Fruit fly (Drosophila melanogaster) whole organism: ENCODE data around the gene Mtp.
A peak's percentile ranks its signal among the peaks of the same experiment; 100 is the strongest.

Source experiments
- CG8478 ChIP-seq: fragments of >200 bp; optimal IDR thresholded peaks from 2 replicates; lab custom pipeline; 2018; ENCODE audit warnings: inconsistent platforms
- Dll ChIP-seq: fragments of >200 bp; optimal IDR thresholded peaks from 2 replicates; lab custom pipeline; 2017
- EcR ChIP-seq, 2 experiments: fragments of >200 bp; optimal IDR thresholded peaks; 2 replicates each; lab custom pipeline; 2017; ENCODE audit warnings: missing biosample characterization in 2 of 2, missing genetic modification characterization in 2 of 2, missing genetic modification reagents in 2 of 2
- pan ChIP-seq: fragments of >200 bp; optimal IDR thresholded peaks from 2 replicates; lab custom pipeline; 2017
- psq ChIP-seq: fragments of >200 bp; optimal IDR thresholded peaks from 2 replicates; lab custom pipeline; 2017
- usp ChIP-seq: fragments of >200 bp; optimal IDR thresholded peaks from 2 replicates; lab custom pipeline; 2017; ENCODE audit warnings: missing biosample characterization, missing genetic modification characterization, mixed read lengths

Gene Mtp

DNA sequence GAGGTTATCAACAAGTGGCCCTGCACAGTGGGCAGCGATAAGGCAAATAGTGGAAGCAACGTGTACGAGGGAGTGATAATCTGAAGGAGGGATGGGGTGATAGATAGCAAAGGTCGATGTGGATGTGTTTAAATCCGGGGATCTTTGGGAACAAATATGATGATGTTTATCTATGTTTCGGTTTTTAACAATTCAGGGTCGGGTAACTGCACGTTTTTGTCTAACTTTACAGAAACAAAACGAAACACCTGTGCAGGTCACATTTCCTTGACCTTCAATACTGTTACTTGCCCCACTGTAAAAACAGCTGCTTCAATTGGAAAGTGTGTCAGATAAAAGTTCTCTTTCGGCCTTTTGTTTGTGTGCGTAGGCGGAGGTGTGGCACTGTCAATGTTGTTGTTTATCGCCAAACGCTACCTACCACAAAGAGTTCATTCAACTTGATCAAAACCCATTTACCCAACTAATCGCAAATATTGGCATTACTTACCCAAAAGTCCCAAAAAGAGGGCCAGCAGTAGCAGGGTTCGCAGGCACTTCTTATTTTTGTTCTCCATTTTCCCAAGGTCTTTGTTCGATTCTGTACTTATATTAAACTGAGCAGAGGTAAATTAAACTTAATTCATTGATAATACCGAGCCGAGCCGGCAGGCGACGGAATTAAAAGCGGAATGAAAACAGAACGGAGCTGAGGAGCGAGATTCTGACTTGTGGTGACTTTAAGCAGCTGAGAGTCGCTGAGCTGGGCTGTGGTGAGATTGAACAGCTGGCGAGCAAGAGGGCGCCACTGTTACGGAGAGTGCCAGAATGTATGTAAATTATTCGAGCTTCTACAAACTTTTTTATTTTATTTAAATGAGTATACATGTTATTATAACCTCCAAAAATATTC is at the start of gene Mtp:
Gene Mtp, minus strand, starts transcription at position 681 of the 892 bp plus-strand sequence.
- TF ChIP-seq EcR (GFP tag; optimal IDR thresholded peaks at IDR 0.05; lab: Kevin White, UChicago) = peak; percentile 57 to 58
- no peak for TF ChIP-seq pan
- no peak for TF ChIP-seq psq (lab: Kevin White, UChicago)
- no peak for TF ChIP-seq Dll
- TF ChIP-seq CG8478 = no peak

- TF ChIP-seq psq (lab: Kevin White, UChicago) (no peak), EcR (GFP tag; optimal IDR thresholded peaks at IDR 0.05; lab: Kevin White, UChicago) (no peak), pan (no peak), usp (no peak), Dll (no peak), CG8478 (no peak)
Observed at dm6 chr2L:20971659-20972314, 49.1 kb upstream of the Mtp start.

- TF ChIP-seq Dll (no peak), psq (lab: Kevin White, UChicago) (no peak), CG8478 (no peak), pan (no peak), usp (no peak), EcR (GFP tag; optimal IDR thresholded peaks at IDR 0.05; lab: Kevin White, UChicago) (no peak)
Observed at dm6 chr2L:20970792-20971191, 48.1 kb upstream of the Mtp start.

DNA sequence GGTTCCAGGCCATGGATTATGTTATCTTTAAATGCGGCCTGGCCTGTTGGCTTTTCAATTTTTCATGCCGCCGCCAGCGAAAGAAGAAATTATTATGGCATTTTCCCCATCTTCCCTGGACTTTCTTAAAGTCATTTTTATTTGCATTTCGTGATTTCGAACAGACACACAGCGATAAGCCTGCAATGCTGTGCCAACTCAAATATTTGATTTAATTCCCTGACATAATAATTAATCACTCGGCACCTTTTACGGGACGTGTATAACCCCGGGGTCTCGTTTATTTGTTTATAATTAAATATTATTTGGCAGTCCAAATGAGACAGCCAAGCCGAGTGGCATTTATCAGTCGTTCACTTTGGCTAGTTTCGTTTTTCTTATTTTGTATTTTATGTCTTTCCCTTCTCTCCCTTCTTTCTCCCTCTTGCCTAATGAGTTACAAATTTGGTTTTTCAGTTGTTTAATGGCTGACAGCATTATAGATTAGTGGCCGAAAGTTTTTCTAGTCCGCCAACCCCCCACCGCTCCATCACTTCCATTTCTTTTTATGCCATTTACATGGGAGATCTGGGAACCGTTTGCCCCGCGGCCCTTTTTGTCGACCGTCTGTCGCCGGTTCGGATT is 47.1 kb upstream of the Mtp start:
- TF ChIP-seq pan (no peak), Dll (no peak), usp (no peak), EcR (GFP tag; optimal IDR thresholded peaks at IDR 0.05; lab: Kevin White, UChicago) (no peak), psq (lab: Kevin White, UChicago) (no peak), CG8478 (no peak)

- TF ChIP-seq pan (no peak), Dll (no peak)
Observed at dm6 chr2L:20968727-20969126, 46.1 kb upstream of the Mtp start.

DNA sequence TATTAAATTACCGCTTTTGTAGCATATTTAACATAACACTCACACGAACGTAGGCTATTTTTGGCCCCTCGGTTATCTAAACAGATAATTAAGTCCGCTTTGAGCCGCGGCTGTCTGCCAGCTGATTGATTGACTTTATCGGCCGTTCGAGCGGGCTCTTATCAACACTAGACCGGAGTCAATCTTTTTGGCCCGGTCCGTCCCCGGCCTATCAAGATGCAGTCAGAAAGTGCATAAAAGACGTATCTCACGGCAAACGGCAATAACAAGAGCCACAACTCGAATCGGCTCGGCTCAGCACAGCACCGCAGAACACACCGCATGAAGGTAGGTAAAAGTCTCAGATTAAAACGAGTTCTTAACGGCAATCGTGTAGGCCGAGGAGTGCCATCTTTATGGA is 42.3 kb upstream of the Mtp start:
- TF ChIP-seq usp (no peak), psq (lab: Kevin White, UChicago) (no peak), EcR (GFP tag; optimal IDR thresholded peaks at IDR 0.05; lab: Kevin White, UChicago) (no peak), CG8478 (no peak), Dll (no peak), pan (no peak)

- TF ChIP-seq usp (no peak), psq (lab: Kevin White, UChicago) (no peak), Dll (no peak), EcR (GFP tag; optimal IDR thresholded peaks at IDR 0.05; lab: Kevin White, UChicago) (no peak), CG8478 (no peak), pan (no peak)
Observed at dm6 chr2L:20960019-20960525, 37.4 kb upstream of the Mtp start.

dm6 chr2L:20957968-20958367 is 35.3 kb upstream of the Mtp start:
- TF ChIP-seq Dll (no peak), CG8478 (no peak), pan (no peak), EcR (GFP tag; optimal IDR thresholded peaks at IDR 0.05; lab: Kevin White, UChicago) (no peak), usp (no peak), psq (lab: Kevin White, UChicago) (no peak)

dm6 chr2L:20957266-20957665 is 34.6 kb upstream of the Mtp start:
- TF ChIP-seq usp (no peak), CG8478 (no peak), pan (no peak), Dll (no peak), psq (lab: Kevin White, UChicago) (no peak), EcR (GFP tag; optimal IDR thresholded peaks at IDR 0.05; lab: Kevin White, UChicago) (no peak)

dm6 chr2L:20956836-20957235 is 34.2 kb upstream of the Mtp start:
- TF ChIP-seq EcR (GFP tag; optimal IDR thresholded peaks at IDR 0.05; lab: Kevin White, UChicago) = no peak
- no peak for TF ChIP-seq usp
- TF ChIP-seq Dll = no peak
- no peak for TF ChIP-seq pan
- no peak for TF ChIP-seq CG8478
- TF ChIP-seq psq (lab: Kevin White, UChicago) = no peak

- TF ChIP-seq usp = no peak
- no peak for TF ChIP-seq psq (lab: Kevin White, UChicago)
- no peak for TF ChIP-seq pan
- TF ChIP-seq EcR (GFP tag; optimal IDR thresholded peaks at IDR 0.05; lab: Kevin White, UChicago) = no peak
- no peak for TF ChIP-seq CG8478
- no peak for TF ChIP-seq Dll
Observed at dm6 chr2L:20951320-20951719, 28.6 kb upstream of the Mtp start.

- TF ChIP-seq EcR (GFP tag; optimal IDR thresholded peaks at IDR 0.05; lab: Kevin White, UChicago) (no peak), usp (no peak), Dll (no peak), CG8478 (no peak)
Observed at dm6 chr2L:20950421-20951108, 27.9 kb upstream of the Mtp start.
